Fruit fly (Drosophila melanogaster): ENCODE results near the gene Sox21b.

Gene Sox21b

dm6 chr3L:14152608-14153007 lies 21.5 kb upstream of the Sox21b start:
- no peak for TF ChIP-seq bab1 (GFP tag; optimal IDR thresholded peaks at IDR 0.05)
- no peak for TF ChIP-seq CG14711 (tag; optimal IDR thresholded peaks at IDR 0.05)
- no peak for TF ChIP-seq Crg-1 (GFP tag; optimal IDR thresholded peaks at IDR 0.05)
- TF ChIP-seq CG33017 (tag; optimal IDR thresholded peaks at IDR 0.05) = no peak
- TF ChIP-seq pad (GFP tag; optimal IDR thresholded peaks at IDR 0.05) = no peak
- TF ChIP-seq CG7101 (tag; optimal IDR thresholded peaks at IDR 0.05) = no peak
- TF ChIP-seq kay (GFP tag; ENCODE audit: borderline replicate concordance) = no peak
- no peak for TF ChIP-seq CG12768 (GFP tag; optimal IDR thresholded peaks at IDR 0.05)
- no peak for TF ChIP-seq tj (GFP tag; optimal IDR thresholded peaks at IDR 0.05)
- no peak for TF ChIP-seq Hr96 (GFP tag; optimal IDR thresholded peaks at IDR 0.05)
- no peak for TF ChIP-seq CG5204 (GFP tag; optimal IDR thresholded peaks at IDR 0.05)
- no peak for TF ChIP-seq cnc (optimal IDR thresholded peaks at IDR 0.05)
- no peak for TF ChIP-seq CG11617 (GFP tag; optimal IDR thresholded peaks at IDR 0.05)
- TF ChIP-seq Clk (GFP tag; optimal IDR thresholded peaks at IDR 0.05) = no peak

- TF ChIP-seq bab1 (GFP tag; optimal IDR thresholded peaks at IDR 0.05) (no peak), CG1620 (GFP tag; optimal IDR thresholded peaks at IDR 0.05) (no peak), CG7101 (tag; optimal IDR thresholded peaks at IDR 0.05) (no peak), CG7045 (GFP tag; optimal IDR thresholded peaks at IDR 0.05) (no peak), pad (GFP tag; optimal IDR thresholded peaks at IDR 0.05) (no peak), CG5204 (GFP tag; optimal IDR thresholded peaks at IDR 0.05) (no peak), Crg-1 (GFP tag; optimal IDR thresholded peaks at IDR 0.05) (no peak), tj (GFP tag; optimal IDR thresholded peaks at IDR 0.05) (no peak), CG12768 (GFP tag; optimal IDR thresholded peaks at IDR 0.05) (no peak), Mnt (GFP tag; optimal IDR thresholded peaks at IDR 0.05) (no peak), CG11617 (GFP tag; optimal IDR thresholded peaks at IDR 0.05) (no peak), CG33017 (tag; optimal IDR thresholded peaks at IDR 0.05) (no peak), Hr96 (GFP tag; optimal IDR thresholded peaks at IDR 0.05) (no peak), toe (GFP tag; optimal IDR thresholded peaks at IDR 0.05) (no peak)
Measured at dm6 chr3L:14151447-14151846, 20.3 kb upstream of the Sox21b start.

- TF ChIP-seq bab1 (GFP tag; optimal IDR thresholded peaks at IDR 0.05) (no peak), CG33017 (tag; optimal IDR thresholded peaks at IDR 0.05) (no peak), CG5204 (GFP tag; optimal IDR thresholded peaks at IDR 0.05) (no peak), CG1620 (GFP tag; optimal IDR thresholded peaks at IDR 0.05) (no peak), ovo (GFP tag; optimal IDR thresholded peaks at IDR 0.05) (no peak), CG7045 (GFP tag; optimal IDR thresholded peaks at IDR 0.05) (no peak), CG14711 (tag; optimal IDR thresholded peaks at IDR 0.05) (no peak), CG7101 (tag; optimal IDR thresholded peaks at IDR 0.05) (no peak), tj (GFP tag; optimal IDR thresholded peaks at IDR 0.05) (no peak), Hr96 (GFP tag; optimal IDR thresholded peaks at IDR 0.05) (no peak), cic (GFP tag; optimal IDR thresholded peaks at IDR 0.05) (no peak), kay (GFP tag; ENCODE audit: borderline replicate concordance) (no peak), toe (GFP tag; optimal IDR thresholded peaks at IDR 0.05) (no peak), Clk (GFP tag; optimal IDR thresholded peaks at IDR 0.05) (no peak)
Measured at dm6 chr3L:14150141-14150556, 19.0 kb upstream of the Sox21b start.

dm6 chr3L:14146386-14146785 lies 15.3 kb upstream of the Sox21b start:
- no peak for TF ChIP-seq kay (GFP tag; ENCODE audit: borderline replicate concordance)
- TF ChIP-seq CG11617 (GFP tag; optimal IDR thresholded peaks at IDR 0.05) = no peak
- no peak for TF ChIP-seq Crg-1 (GFP tag; optimal IDR thresholded peaks at IDR 0.05)
- TF ChIP-seq CG33017 (tag; optimal IDR thresholded peaks at IDR 0.05) = no peak
- TF ChIP-seq bab1 (GFP tag; optimal IDR thresholded peaks at IDR 0.05) = no peak
- no peak for TF ChIP-seq CG7045 (GFP tag; optimal IDR thresholded peaks at IDR 0.05)
- TF ChIP-seq CG14711 (tag; optimal IDR thresholded peaks at IDR 0.05) = no peak
- no peak for TF ChIP-seq CG7101 (tag; optimal IDR thresholded peaks at IDR 0.05)
- TF ChIP-seq cnc (optimal IDR thresholded peaks at IDR 0.05) = no peak
- TF ChIP-seq Mnt (GFP tag; optimal IDR thresholded peaks at IDR 0.05) = no peak
- no peak for TF ChIP-seq tj (GFP tag; optimal IDR thresholded peaks at IDR 0.05)
- TF ChIP-seq pad (GFP tag; optimal IDR thresholded peaks at IDR 0.05) = no peak
- no peak for TF ChIP-seq Clk (GFP tag; optimal IDR thresholded peaks at IDR 0.05)
- no peak for TF ChIP-seq cic (GFP tag; optimal IDR thresholded peaks at IDR 0.05)
- no peak for TF ChIP-seq toe (GFP tag; optimal IDR thresholded peaks at IDR 0.05)
- TF ChIP-seq CG12768 (GFP tag; optimal IDR thresholded peaks at IDR 0.05) = no peak
- no peak for TF ChIP-seq CG5204 (GFP tag; optimal IDR thresholded peaks at IDR 0.05)
- no peak for TF ChIP-seq Hr96 (GFP tag; optimal IDR thresholded peaks at IDR 0.05)

dm6 chr3L:14145666-14146314 lies 14.7 kb upstream of the Sox21b start:
- TF ChIP-seq Clk (GFP tag; optimal IDR thresholded peaks at IDR 0.05) (no peak), bab1 (GFP tag; optimal IDR thresholded peaks at IDR 0.05) (no peak), kay (GFP tag; ENCODE audit: borderline replicate concordance) (no peak), CG7045 (GFP tag; optimal IDR thresholded peaks at IDR 0.05) (no peak)

- no peak for TF ChIP-seq bab1 (GFP tag; optimal IDR thresholded peaks at IDR 0.05)
Measured at dm6 chr3L:14135496-14135895, 4.4 kb upstream of the Sox21b start.

- TF ChIP-seq bab1 (GFP tag; optimal IDR thresholded peaks at IDR 0.05) (no peak), CG1620 (GFP tag; optimal IDR thresholded peaks at IDR 0.05) (no peak), CG7045 (GFP tag; optimal IDR thresholded peaks at IDR 0.05) (no peak), cic (GFP tag; optimal IDR thresholded peaks at IDR 0.05) (no peak), cnc (optimal IDR thresholded peaks at IDR 0.05) (no peak), pad (GFP tag; optimal IDR thresholded peaks at IDR 0.05) (no peak), CG33017 (tag; optimal IDR thresholded peaks at IDR 0.05) (no peak), CG5204 (GFP tag; optimal IDR thresholded peaks at IDR 0.05) (no peak)
Measured at dm6 chr3L:14132848-14133392, 1.8 kb upstream of the Sox21b start.

All from whole organism, adult.